Worm (Caenorhabditis elegans) whole organism, late embryonic: ENCODE data around the gene set-30.

Experiments
- F13H6.1 ChIP-seq: sonication (generic microtip); optimal IDR thresholded peaks from 2 replicates; lab custom pipeline; 2016; ENCODE audit warnings: missing genetic modification characterization, missing compliant biosample characterization
- ama-1 ChIP-seq: fragments of 150-350 bp; optimal IDR thresholded peaks from 2 replicates; lab custom pipeline; 2014
- ceh-19 ChIP-seq: fragments of 200-800 bp; sonication (Bioruptor generic); optimal IDR thresholded peaks from 2 replicates; lab custom pipeline; 2018; ENCODE audit warnings: mild to moderate bottlenecking, missing genetic modification characterization, missing compliant biosample characterization
- ceh-48 ChIP-seq: sonication (generic microtip); optimal IDR thresholded peaks from 2 replicates; lab custom pipeline; 2016; ENCODE audit warnings: missing genetic modification characterization, inconsistent platforms, missing compliant biosample characterization
- ceh-9 ChIP-seq: sonication (generic microtip); optimal IDR thresholded peaks from 2 replicates; lab custom pipeline; 2016; ENCODE audit warnings: mild to moderate bottlenecking, missing genetic modification characterization, inconsistent platforms, missing compliant biosample characterization
- elt-2 ChIP-seq: sonication (generic microtip); optimal IDR thresholded peaks from 2 replicates; lab custom pipeline; 2016; ENCODE audit warnings: missing genetic modification reagents, missing genetic modification characterization, missing compliant biosample characterization
- nhr-11 ChIP-seq: fragments of 150-350 bp; optimal IDR thresholded peaks from 2 replicates; lab custom pipeline; 2014; ENCODE audit warnings: missing biosample characterization, missing genetic modification characterization
- pag-3 ChIP-seq: sonication (generic microtip); optimal IDR thresholded peaks from 2 replicates; lab custom pipeline; 2016; ENCODE audit warnings: missing compliant biosample characterization, missing genetic modification characterization, borderline replicate concordance
- pha-4 ChIP-seq: fragments of 150-350 bp; optimal IDR thresholded peaks from 2 replicates; lab custom pipeline; 2018; ENCODE audit warnings: missing biosample characterization, missing genetic modification reagents, missing genetic modification characterization
- pqm-1 ChIP-seq: sonication (generic microtip); optimal IDR thresholded peaks from 2 replicates; lab custom pipeline; 2016; ENCODE audit warnings: missing genetic modification characterization, missing compliant biosample characterization
- rnt-1 ChIP-seq: sonication (generic microtip); optimal IDR thresholded peaks from 2 replicates; lab custom pipeline; 2016; ENCODE audit warnings: missing genetic modification characterization, missing compliant biosample characterization
- sox-4 ChIP-seq: sonication (generic microtip); optimal IDR thresholded peaks from 2 replicates; lab custom pipeline; 2017; ENCODE audit warnings: mild to moderate bottlenecking, missing genetic modification characterization, inconsistent platforms, missing compliant biosample characterization
- tbx-2 ChIP-seq: sonication (generic microtip); optimal IDR thresholded peaks from 2 replicates; lab custom pipeline; 2016; ENCODE audit warnings: missing genetic modification characterization, missing compliant biosample characterization
- tbx-7 ChIP-seq: sonication (generic microtip); optimal IDR thresholded peaks from 2 replicates; lab custom pipeline; 2016; ENCODE audit warnings: missing genotype, missing genetic modification characterization, missing compliant biosample characterization

DNA sequence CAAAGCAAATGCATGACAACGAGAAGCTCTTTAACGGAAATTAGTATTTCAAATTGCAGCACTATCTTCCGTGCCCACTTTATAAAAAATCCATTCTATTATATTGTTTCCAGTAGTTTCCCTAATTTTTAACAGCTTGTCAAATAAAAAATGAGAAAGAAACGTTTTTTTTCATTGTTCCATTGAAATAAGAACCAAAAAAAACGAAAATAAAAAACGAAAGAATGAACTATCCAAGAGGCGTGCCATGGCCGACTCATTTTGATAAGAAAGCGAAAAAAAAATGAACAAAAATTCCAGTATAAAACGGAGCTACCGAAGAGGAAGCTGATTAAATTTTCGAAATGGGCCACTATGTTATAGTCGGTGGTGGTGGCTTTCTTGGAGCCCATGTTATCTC lies 5.9 kb downstream of the set-30 start, which contains the start of gene hsd-2:
- no peak for TF ChIP-seq sox-4 (tag; lab: Kevin White, UChicago)
- TF ChIP-seq ceh-9 (tag; lab: Kevin White, UChicago): no peak
- no peak for TF ChIP-seq nhr-11 (tag; lab: Kevin White, UChicago)
- TF ChIP-seq pqm-1 (tag; lab: Kevin White, UChicago): no peak
- no peak for TF ChIP-seq pag-3 (tag; lab: Kevin White, UChicago)
- TF ChIP-seq rnt-1 (tag; lab: Kevin White, UChicago): no peak
- no peak for TF ChIP-seq ama-1 (lab: Kevin White, UChicago)
- no peak for TF ChIP-seq tbx-2
- TF ChIP-seq ceh-19 (GFP tag; lab: Kevin White, UChicago): no peak
- no peak for TF ChIP-seq tbx-7
- TF ChIP-seq pha-4 (tag; lab: Kevin White, UChicago): no peak
- no peak for TF ChIP-seq F13H6.1 (tag; lab: Kevin White, UChicago)
- no peak for TF ChIP-seq elt-2 (tag; lab: Kevin White, UChicago)
- no peak for TF ChIP-seq ceh-48 (tag; lab: Kevin White, UChicago)
